Fruit fly (Drosophila melanogaster): ENCODE data around the gene kar.

kar gene

dm6 chr3R:12637961-12638531 lies 51.1 kb downstream of the kar start, which contains the start of gene CG11608:
Gene CG11608, plus strand, starts transcription at chr3R:12638481.
- TF ChIP-seq pan (optimal IDR thresholded peaks at IDR 0.05) (no peak), psq (optimal IDR thresholded peaks at IDR 0.05) (no peak), EcR (GFP tag; optimal IDR thresholded peaks at IDR 0.05) (no peak), usp (GFP tag; optimal IDR thresholded peaks at IDR 0.05) (no peak), Dll (optimal IDR thresholded peaks at IDR 0.05) (no peak), CG8478 (optimal IDR thresholded peaks at IDR 0.05) (no peak)

dm6 chr3R:12636240-12636639 lies 52.9 kb downstream of the kar start, which contains the start of gene CG11600:
Gene CG11600, plus strand, starts transcription at chr3R:12636540.
- no peak for TF ChIP-seq psq (optimal IDR thresholded peaks at IDR 0.05)
- TF ChIP-seq pan (optimal IDR thresholded peaks at IDR 0.05) = no peak
- TF ChIP-seq Dll (optimal IDR thresholded peaks at IDR 0.05) = no peak
- no peak for TF ChIP-seq usp (GFP tag; optimal IDR thresholded peaks at IDR 0.05)
- no peak for TF ChIP-seq CG8478 (optimal IDR thresholded peaks at IDR 0.05)
- TF ChIP-seq EcR (GFP tag; optimal IDR thresholded peaks at IDR 0.05) = no peak

- no peak for TF ChIP-seq Dll (optimal IDR thresholded peaks at IDR 0.05)
- no peak for TF ChIP-seq psq (optimal IDR thresholded peaks at IDR 0.05)
- TF ChIP-seq CG8478 (optimal IDR thresholded peaks at IDR 0.05) = no peak
- no peak for TF ChIP-seq pan (optimal IDR thresholded peaks at IDR 0.05)
- TF ChIP-seq usp (GFP tag; optimal IDR thresholded peaks at IDR 0.05) = no peak
- TF ChIP-seq EcR (GFP tag; optimal IDR thresholded peaks at IDR 0.05) = no peak
These were observed 54.5 kb downstream of the kar start, which contains the start of gene CG11598 for dm6 chr3R:12634617-12635016. Gene CG11598, plus strand, starts transcription at chr3R:12634917.

dm6 chr3R:12633059-12633458 lies 56.1 kb downstream of the kar start, which contains the start of gene CG18530:
Gene CG18530, plus strand, starts transcription at chr3R:12633359.
- TF ChIP-seq pan (optimal IDR thresholded peaks at IDR 0.05) (no peak), usp (GFP tag; optimal IDR thresholded peaks at IDR 0.05) (no peak), EcR (GFP tag; optimal IDR thresholded peaks at IDR 0.05) (no peak), psq (optimal IDR thresholded peaks at IDR 0.05) (no peak), CG8478 (optimal IDR thresholded peaks at IDR 0.05) (no peak), Dll (optimal IDR thresholded peaks at IDR 0.05) (no peak)
